Worm (Caenorhabditis elegans): Measurements from ENCODE around the gene F13E9.9.
A peak's percentile ranks its signal among the peaks of the same experiment; 100 is the strongest.

The F13E9.9 gene

ce11 chrIV:10899091-10899490, at the start of gene F13E9.9, which contains the start of gene F13E9.19:
F13E9.9 (minus strand) TSS chrIV:10899191.
F13E9.19 (plus strand) TSS chrIV:10899406.
- no peak for TF ChIP-seq snpc-3.4 (tag; optimal IDR thresholded peaks at IDR 0.05)

ce11 chrIV:10936906-10937540, 38.0 kb upstream of the F13E9.9 start, which contains the start of gene fic-1:
fic-1 (plus strand) TSS chrIV:10937454.
- TF ChIP-seq F33H1.4 (GFP tag; IDR thresholded peaks at IDR 0.05) = peak; percentile 87
- no peak; the same call in 1 of the 2 replicates for TF ChIP-seq pbrm-1 (GFP tag; IDR thresholded peaks at IDR 0.05)
- no peak for TF ChIP-seq hrde-1 (tag; optimal IDR thresholded peaks at IDR 0.05; ENCODE audit: borderline replicate concordance)
- no peak for TF ChIP-seq unc-130 (GFP tag; optimal IDR thresholded peaks at IDR 0.05)
- no peak for TF ChIP-seq egl-18 (GFP tag; IDR thresholded peaks at IDR 0.05)
- no peak for TF ChIP-seq Y53G8AR.9 (GFP tag; conservative IDR thresholded peaks at IDR 0.05)
- no peak for TF ChIP-seq F57A8.1 (GFP tag; optimal IDR thresholded peaks at IDR 0.05)
- TF ChIP-seq Y56A3A.18 (GFP tag; IDR thresholded peaks at IDR 0.05) = no peak
- no peak for TF ChIP-seq ceh-40 (GFP tag; IDR thresholded peaks at IDR 0.05)
- TF ChIP-seq xnd-1 (tag; optimal IDR thresholded peaks at IDR 0.05) = peak; percentile 81
- peak; percentile 10 for TF ChIP-seq snpc-3.4 (tag; optimal IDR thresholded peaks at IDR 0.05)
- no peak for TF ChIP-seq mel-28 (tag; optimal IDR thresholded peaks at IDR 0.05; ENCODE audit: borderline replicate concordance)
- TF ChIP-seq C06A6.2 (GFP tag; conservative IDR thresholded peaks at IDR 0.05) = no peak
- no peak for TF ChIP-seq K11D2.4 (GFP tag; IDR thresholded peaks at IDR 0.05)
- no peak for TF ChIP-seq F37B4.10 (GFP tag; IDR thresholded peaks at IDR 0.05)
- no peak for TF ChIP-seq ztf-6 (GFP tag; IDR thresholded peaks at IDR 0.05)
- TF ChIP-seq chd-7 (tag; optimal IDR thresholded peaks at IDR 0.05) = no peak
- TF ChIP-seq egl-44 (GFP tag; IDR thresholded peaks at IDR 0.05) = no peak
- no peak for TF ChIP-seq ceh-58 (GFP tag; IDR thresholded peaks at IDR 0.05)
- TF ChIP-seq lsl-1 (GFP tag; optimal IDR thresholded peaks at IDR 0.05) = peak; percentile 86
- TF ChIP-seq nfya-1 (tag; optimal IDR thresholded peaks at IDR 0.05; ENCODE audit: borderline replicate concordance, insufficient read depth) = no peak
- no peak for TF ChIP-seq Y79H2A.3 (GFP tag; conservative IDR thresholded peaks at IDR 0.05)
- TF ChIP-seq athp-1 (tag; optimal IDR thresholded peaks at IDR 0.05) = no peak
- TF ChIP-seq lin-35 (GFP tag; optimal IDR thresholded peaks at IDR 0.05) = peak in 1 of 3 experiments; percentile 64
- TF ChIP-seq ztf-26 (tag; optimal IDR thresholded peaks at IDR 0.05) = no peak
- no peak for TF ChIP-seq Y67H2A.10 (GFP tag; conservative IDR thresholded peaks at IDR 0.05)
- no peak for TF ChIP-seq let-607 (tag; optimal IDR thresholded peaks at IDR 0.05)
- no peak for TF ChIP-seq attf-6 (GFP tag; IDR thresholded peaks at IDR 0.05)
- no peak for TF ChIP-seq ZK185.1 (tag; optimal IDR thresholded peaks at IDR 0.05; ENCODE audit: poor library complexity, severe bottlenecking)
- TF ChIP-seq dpl-1 (GFP tag; optimal IDR thresholded peaks at IDR 0.05) = no peak
- TF ChIP-seq T07F8.4 (tag; optimal IDR thresholded peaks at IDR 0.05) = no peak
- no peak for TF ChIP-seq ztf-25 (GFP tag; IDR thresholded peaks at IDR 0.05)
- no peak for TF ChIP-seq tbp1 (GFP tag; optimal IDR thresholded peaks at IDR 0.05)
- TF ChIP-seq tbx-9 (tag; optimal IDR thresholded peaks at IDR 0.05; ENCODE audit: borderline replicate concordance) = no peak
- TF ChIP-seq C17E4.6 (GFP tag; IDR thresholded peaks at IDR 0.05) = no peak
- TF ChIP-seq let-526 (GFP tag; IDR thresholded peaks at IDR 0.05) = no peak
- TF ChIP-seq ekl-4 (GFP tag; IDR thresholded peaks at IDR 0.05) = no peak
- no peak for TF ChIP-seq tlf-1 (GFP tag; optimal IDR thresholded peaks at IDR 0.05)
- no peak for TF ChIP-seq fkh-3 (tag; optimal IDR thresholded peaks at IDR 0.05)
- TF ChIP-seq ztf-28 (GFP tag; IDR thresholded peaks at IDR 0.05) = no peak
- TF ChIP-seq ama-1 (optimal IDR thresholded peaks at IDR 0.05) = no peak
- no peak for TF ChIP-seq ama-1 (GFP tag; optimal IDR thresholded peaks at IDR 0.05)
- TF ChIP-seq Y95B8A.8 (GFP tag; IDR thresholded peaks at IDR 0.05) = no peak
- TF ChIP-seq nhr-90 (tag; optimal IDR thresholded peaks at IDR 0.05) = no peak
- no peak for TF ChIP-seq mes-4 (tag; optimal IDR thresholded peaks at IDR 0.05)
- no peak for TF ChIP-seq zim-3 (tag; optimal IDR thresholded peaks at IDR 0.05)
